Fruit fly (Drosophila melanogaster) whole organism, pupa: ENCODE data around the gene Grl40a.

ENCODE experiments used
- CG10348 ChIP-seq: fragments of 200-800 bp; sonication (Bioruptor generic); IDR thresholded peaks from 2 replicates; pipeline ENCODE4 v1.3.6; 2022; ENCODE audit warnings: missing biosample characterization, missing genetic modification characterization
- CG14655 ChIP-seq: fragments of 200-800 bp; sonication (Bioruptor generic); optimal IDR thresholded peaks from 3 replicates; lab custom pipeline; 2017; ENCODE audit warnings: mild to moderate bottlenecking, missing biosample characterization, missing genetic modification reagents, missing genetic modification characterization
- CG15710 ChIP-seq: fragments of 200-800 bp; sonication (Bioruptor generic); optimal IDR thresholded peaks from 2 replicates; lab custom pipeline; 2018; ENCODE audit warnings: missing biosample characterization, mild to moderate bottlenecking, missing genetic modification characterization, moderate library complexity
- CG8159 ChIP-seq: fragments of 200-800 bp; sonication (Bioruptor generic); optimal IDR thresholded peaks from 3 replicates; lab custom pipeline; 2018; ENCODE audit warnings: missing biosample characterization, mild to moderate bottlenecking, missing genetic modification characterization, moderate library complexity

DNA sequence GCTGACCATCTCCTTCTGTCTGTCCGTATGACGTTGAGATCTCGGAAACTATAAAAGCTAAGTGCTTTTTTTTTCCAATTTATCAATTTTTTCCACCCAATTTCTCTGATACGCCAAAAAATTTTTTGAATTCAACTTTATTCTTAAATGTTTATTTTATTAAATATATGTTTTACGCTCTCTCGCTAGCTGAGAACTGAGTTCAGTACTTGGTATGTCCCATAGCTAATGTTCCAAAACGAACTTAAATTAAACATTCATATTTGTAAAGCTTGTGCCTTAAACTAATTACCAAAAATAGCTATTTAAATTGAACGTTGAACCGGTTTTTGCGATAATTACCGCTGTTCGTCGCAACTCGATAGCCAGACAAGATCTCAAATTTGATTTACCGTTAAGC lies at the start of gene Grl40a:
- no peak for TF ChIP-seq CG8159 (tag; lab: Kevin White, UChicago)
- no peak for TF ChIP-seq CG15710 (tag; lab: Kevin White, UChicago)
- TF ChIP-seq CG14655: no peak
- TF ChIP-seq CG10348 (GFP tag; lab: Robert Waterston, UW): no peak
